Fruit fly (Drosophila melanogaster): ENCODE results near the gene Prosalpha2.

DNA sequence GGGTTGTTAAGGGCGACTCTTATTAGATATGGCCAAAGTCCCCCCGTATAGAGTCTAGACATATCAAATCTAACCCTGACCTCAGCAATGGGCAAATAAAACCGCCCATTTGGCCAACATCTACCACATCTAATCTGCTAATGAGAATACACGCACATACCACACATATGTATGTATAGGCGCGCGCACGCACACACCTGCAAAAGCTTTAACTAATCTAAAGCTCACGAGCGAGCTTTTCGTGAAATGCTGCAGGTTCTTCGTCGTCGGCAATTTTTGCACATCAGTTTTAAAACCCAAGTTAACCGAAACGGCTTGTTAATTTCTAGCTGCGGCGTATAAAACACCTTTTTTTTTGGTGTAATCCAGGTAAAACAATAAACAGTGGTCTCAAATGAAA is 12.6 kb downstream of the Prosalpha2 start:
- TF ChIP-seq Myc (optimal IDR thresholded peaks at IDR 0.05), result no peak
- TF ChIP-seq Dfd (GFP tag; optimal IDR thresholded peaks at IDR 0.05), result no peak
- TF ChIP-seq sv (GFP tag; optimal IDR thresholded peaks at IDR 0.05), result no peak

All from whole organism, wandering third instar larva.